Fruit fly (Drosophila melanogaster) whole organism, embryonic: ENCODE data around the gene Ice2.

ENCODE experiments used
- BtbVII ChIP-seq: fragments of 200-800 bp; sonication (Bioruptor generic); optimal IDR thresholded peaks from 3 replicates; lab custom pipeline; 2017; ENCODE audit warnings: missing biosample characterization, mild to moderate bottlenecking, missing genetic modification characterization
- Bteb2 ChIP-seq: fragments of 200-800 bp; sonication (Bioruptor generic); optimal IDR thresholded peaks from 2 replicates; lab custom pipeline; 2016; ENCODE audit warnings: missing biosample characterization, missing genetic modification characterization
- C15 ChIP-seq: fragments of 200-800 bp; sonication (Bioruptor generic); IDR thresholded peaks from 3 replicates; pipeline ENCODE4 v1.3.6; 2022; ENCODE audit warnings: missing biosample characterization, missing genetic modification characterization
- CG10209 ChIP-seq: fragments of 200-800 bp; sonication (Bioruptor generic); optimal IDR thresholded peaks from 3 replicates; lab custom pipeline; 2017; ENCODE audit warnings: missing biosample characterization, mild to moderate bottlenecking, missing genetic modification characterization, missing genetic modification reagents
- CG11085 ChIP-seq: fragments of 200-800 bp; sonication (Bioruptor generic); IDR thresholded peaks from 2 replicates; pipeline ENCODE4 v1.3.6; 2022; ENCODE audit warnings: missing biosample characterization, missing genetic modification characterization
- CG12236 ChIP-seq: fragments of 200-800 bp; sonication (Bioruptor generic); optimal IDR thresholded peaks from 2 replicates; lab custom pipeline; 2016; ENCODE audit warnings: missing biosample characterization, missing genetic modification characterization
- CG12659 ChIP-seq: fragments of 200-800 bp; sonication (Bioruptor generic); optimal IDR thresholded peaks from 3 replicates; lab custom pipeline; 2017; ENCODE audit warnings: mild to moderate bottlenecking, missing biosample characterization, missing genetic modification reagents, missing genetic modification characterization
- CG12744 ChIP-seq: fragments of 200-800 bp; sonication (Bioruptor generic); optimal IDR thresholded peaks from 2 replicates; lab custom pipeline; 2016; ENCODE audit warnings: missing biosample characterization, missing genetic modification characterization
- CG12942 ChIP-seq: fragments of 200-800 bp; sonication (Bioruptor generic); optimal IDR thresholded peaks from 3 replicates; lab custom pipeline; 2016; ENCODE audit warnings: missing biosample characterization, missing genetic modification characterization
- CG13775 ChIP-seq: fragments of 200-800 bp; sonication (Bioruptor generic); optimal IDR thresholded peaks from 3 replicates; lab custom pipeline; 2017; ENCODE audit warnings: missing biosample characterization, mild to moderate bottlenecking, missing genetic modification characterization
- CG17361 ChIP-seq: fragments of 200-800 bp; sonication (Bioruptor generic); IDR thresholded peaks from 3 replicates; pipeline ENCODE4 v1.3.6; 2022; ENCODE audit warnings: missing biosample characterization, missing genetic modification characterization
- CG31388 ChIP-seq: fragments of 200-800 bp; sonication (Bioruptor generic); optimal IDR thresholded peaks from 2 replicates; lab custom pipeline; 2016; ENCODE audit warnings: missing biosample characterization, missing genetic modification characterization
- CG4707 ChIP-seq: fragments of 200-800 bp; sonication (Bioruptor generic); optimal IDR thresholded peaks from 2 replicates; lab custom pipeline; 2018; ENCODE audit warnings: missing biosample characterization, mild to moderate bottlenecking, missing genetic modification characterization, moderate library complexity
- CG6791 ChIP-seq: fragments of 200-800 bp; sonication (Bioruptor generic); IDR thresholded peaks from 3 replicates; pipeline ENCODE4 v1.3.6; 2022; ENCODE audit warnings: missing biosample characterization, missing genetic modification characterization; ENCODE audit not compliant: partially characterized antibody
- CG7928 ChIP-seq: fragments of 200-800 bp; sonication (Bioruptor generic); optimal IDR thresholded peaks from 2 replicates; lab custom pipeline; 2017; ENCODE audit warnings: missing biosample characterization, mild to moderate bottlenecking, missing genetic modification characterization
- CG8089 ChIP-seq: fragments of 200-800 bp; sonication (Bioruptor generic); optimal IDR thresholded peaks from 3 replicates; lab custom pipeline; 2016; ENCODE audit warnings: missing biosample characterization, missing genetic modification characterization
- CG8924 ChIP-seq: fragments of 200-800 bp; optimal IDR thresholded peaks from 3 replicates; lab custom pipeline; 2019; ENCODE audit warnings: missing biosample characterization, mild to moderate bottlenecking, missing genetic modification characterization, moderate library complexity
- CG9797 ChIP-seq: fragments of 200-800 bp; sonication (Bioruptor generic); optimal IDR thresholded peaks from 3 replicates; lab custom pipeline; 2018; ENCODE audit warnings: missing biosample characterization, mild to moderate bottlenecking, missing genetic modification characterization
- CG9817 ChIP-seq: fragments of 200-800 bp; sonication (Bioruptor generic); optimal IDR thresholded peaks from 2 replicates; lab custom pipeline; 2018; ENCODE audit warnings: missing biosample characterization, mild to moderate bottlenecking, missing genetic modification characterization, moderate library complexity
- D19A ChIP-seq: fragments of 200-800 bp; optimal IDR thresholded peaks from 3 replicates; lab custom pipeline; 2019; ENCODE audit warnings: missing biosample characterization, mild to moderate bottlenecking, missing genetic modification characterization, moderate library complexity
- D19B ChIP-seq: fragments of 200-800 bp; sonication (Bioruptor generic); optimal IDR thresholded peaks from 2 replicates; lab custom pipeline; 2017; ENCODE audit warnings: missing biosample characterization, mild to moderate bottlenecking, missing genetic modification characterization
- Dip2 ChIP-seq: fragments of 200-800 bp; sonication (Bioruptor generic); IDR thresholded peaks from 2 replicates; pipeline ENCODE4 v1.3.6; 2022; ENCODE audit warnings: missing biosample characterization, missing genetic modification characterization
- Dref ChIP-seq: fragments of 200-800 bp; sonication (Bioruptor generic); IDR thresholded peaks from 2 replicates; pipeline ENCODE4 v1.3.6; 2022; ENCODE audit warnings: missing biosample characterization, missing genetic modification characterization
- E2f1 ChIP-seq: fragments of 200-800 bp; sonication (Bioruptor generic); IDR thresholded peaks from 2 replicates; pipeline ENCODE4 v1.3.6; 2022; ENCODE audit warnings: missing biosample characterization, missing genetic modification characterization
- ERR ChIP-seq: fragments of 200-800 bp; sonication (Bioruptor generic); optimal IDR thresholded peaks from 2 replicates; lab custom pipeline; 2016; ENCODE audit warnings: missing biosample characterization, missing genetic modification characterization
- Jarid2 ChIP-seq: fragments of 200-800 bp; sonication (Bioruptor generic); optimal IDR thresholded peaks from 3 replicates; lab custom pipeline; 2017; ENCODE audit warnings: mild to moderate bottlenecking, missing biosample characterization, missing genetic modification reagents, missing genetic modification characterization
- MBD-R2 ChIP-seq: fragments of 200-800 bp; sonication (Bioruptor generic); IDR thresholded peaks from 2 replicates; pipeline ENCODE4 v1.3.6; 2022; ENCODE audit warnings: missing biosample characterization, missing genetic modification characterization
- Pdp1 ChIP-seq, 2 experiments: fragments of 200-800 bp; sonication (Bioruptor generic); optimal IDR thresholded peaks; 3 replicates each; lab custom pipeline; 2016; ENCODE audit warnings: missing biosample characterization in 2 of 2, missing genetic modification characterization in 2 of 2, mild to moderate bottlenecking in 1 of 2, moderate library complexity in 1 of 2
- TFAM ChIP-seq: fragments of 200-800 bp; sonication (Bioruptor generic); optimal IDR thresholded peaks from 2 replicates; lab custom pipeline; 2017; ENCODE audit warnings: missing biosample characterization, missing genetic modification characterization, inconsistent platforms
- ab ChIP-seq: fragments of 200-800 bp; sonication (Bioruptor generic); optimal IDR thresholded peaks from 2 replicates; lab custom pipeline; 2016; ENCODE audit warnings: missing biosample characterization, missing genetic modification characterization
- ato ChIP-seq: fragments of 200-800 bp; sonication (Bioruptor generic); IDR thresholded peaks from 2 replicates; pipeline ENCODE4 v1.3.6; 2022; ENCODE audit warnings: missing biosample characterization, missing genetic modification characterization; ENCODE audit not compliant: partially characterized antibody
- bigmax ChIP-seq: fragments of 200-800 bp; sonication (Bioruptor generic); optimal IDR thresholded peaks from 2 replicates; lab custom pipeline; 2018; ENCODE audit warnings: missing biosample characterization, mild to moderate bottlenecking, missing genetic modification characterization
- bowl ChIP-seq: fragments of 200-800 bp; sonication (Bioruptor generic); IDR thresholded peaks from 2 replicates; pipeline ENCODE4 v1.3.6; 2022; ENCODE audit warnings: missing biosample characterization, missing genetic modification characterization
- br ChIP-seq: fragments of >200 bp; optimal IDR thresholded peaks from 2 replicates; lab custom pipeline; 2017
- dimm ChIP-seq: fragments of 200-800 bp; sonication (Bioruptor generic); IDR thresholded peaks from 2 replicates; pipeline ENCODE4 v1.3.6; 2022; ENCODE audit warnings: missing biosample characterization, missing genetic modification characterization
- fu2 ChIP-seq: fragments of 200-800 bp; sonication (Bioruptor generic); optimal IDR thresholded peaks from 2 replicates; lab custom pipeline; 2016; ENCODE audit warnings: missing biosample characterization, missing genetic modification characterization
- gem ChIP-seq: fragments of 200-800 bp; sonication (Bioruptor generic); optimal IDR thresholded peaks from 2 replicates; lab custom pipeline; 2019; ENCODE audit warnings: missing biosample characterization, mild to moderate bottlenecking, missing genetic modification characterization, moderate library complexity
- gsb-n ChIP-seq: fragments of 200-800 bp; sonication (Bioruptor generic); optimal IDR thresholded peaks from 3 replicates; lab custom pipeline; 2018; ENCODE audit warnings: missing biosample characterization, mild to moderate bottlenecking, missing genetic modification characterization
- ham ChIP-seq: fragments of 200-800 bp; sonication (Bioruptor generic); IDR thresholded peaks from 2 replicates; pipeline ENCODE4 v1.3.6; 2022; ENCODE audit warnings: missing biosample characterization, missing genetic modification characterization
- jing ChIP-seq: fragments of 200-800 bp; sonication (Bioruptor generic); optimal IDR thresholded peaks from 2 replicates; lab custom pipeline; 2018; ENCODE audit warnings: missing biosample characterization, mild to moderate bottlenecking, missing genetic modification characterization
- ken ChIP-seq: fragments of 200-800 bp; sonication (Bioruptor generic); IDR thresholded peaks from 3 replicates; pipeline ENCODE4 v1.3.6; 2022; ENCODE audit warnings: missing biosample characterization, missing genetic modification characterization
- kni ChIP-seq: fragments of 200-800 bp; sonication (Bioruptor generic); optimal IDR thresholded peaks from 3 replicates; lab custom pipeline; 2017; ENCODE audit warnings: mild to moderate bottlenecking, missing biosample characterization, missing genetic modification reagents, missing genetic modification characterization
- lilli ChIP-seq: fragments of 200-800 bp; sonication (Bioruptor generic); optimal IDR thresholded peaks from 3 replicates; lab custom pipeline; 2016; ENCODE audit warnings: missing biosample characterization, missing genetic modification characterization
- oc ChIP-seq: fragments of 200-800 bp; sonication (Bioruptor generic); optimal IDR thresholded peaks from 2 replicates; lab custom pipeline; 2018; ENCODE audit warnings: missing biosample characterization, mild to moderate bottlenecking, missing genetic modification characterization, moderate library complexity
- pum ChIP-seq: fragments of 200-800 bp; sonication (Bioruptor generic); optimal IDR thresholded peaks from 2 replicates; lab custom pipeline; 2016; ENCODE audit warnings: missing biosample characterization, missing genetic modification characterization
- sc ChIP-seq, 3 experiments: fragments of >200 bp in 2 of 3; fragments of 200-800 bp in 1 of 3; sonication (Bioruptor generic) in 1 of 3; optimal IDR thresholded peaks; 2 replicates in 2 of 3; 3 replicates in 1 of 3; lab custom pipeline; 2017; ENCODE audit warnings: mild to moderate bottlenecking in 1 of 3, missing biosample characterization in 1 of 3, missing genetic modification characterization in 1 of 3, missing genetic modification reagents in 1 of 3
- sens ChIP-seq: fragments of 200-800 bp; sonication (Bioruptor generic); peaks from one replicate; lab custom pipeline; 2016; ENCODE audit warnings: missing biosample characterization, missing genetic modification characterization
- sens-2 ChIP-seq: fragments of 200-800 bp; sonication (Bioruptor generic); IDR thresholded peaks from 2 replicates; pipeline ENCODE4 v1.3.6; 2022; ENCODE audit warnings: missing biosample characterization, missing genetic modification characterization
- sob ChIP-seq: fragments of 200-800 bp; sonication (Bioruptor generic); IDR thresholded peaks from 2 replicates; pipeline ENCODE4 v1.3.6; 2022; ENCODE audit warnings: missing biosample characterization, missing genetic modification characterization
- sr ChIP-seq: fragments of 200-800 bp; sonication (Bioruptor generic); IDR thresholded peaks from 3 replicates; pipeline ENCODE4 v1.3.6; 2022; ENCODE audit warnings: missing biosample characterization, missing genetic modification characterization
- tx ChIP-seq: fragments of 200-800 bp; sonication (Bioruptor generic); optimal IDR thresholded peaks from 2 replicates; lab custom pipeline; 2016; ENCODE audit warnings: missing biosample characterization, missing genetic modification characterization
- unc-4 ChIP-seq: fragments of 200-800 bp; sonication (Bioruptor generic); IDR thresholded peaks from 2 replicates; pipeline ENCODE4 v1.3.6; 2022; ENCODE audit warnings: missing biosample characterization, missing genetic modification characterization; ENCODE audit not compliant: partially characterized antibody

Gene Ice2

dm6 chr3R:21176663-21177145, 46.7 kb downstream of the Ice2 start (continued):
- TF ChIP-seq tx (GFP tag; lab: Kevin White, UChicago): no peak
- no peak for TF ChIP-seq bowl (GFP tag; lab: Robert Waterston, UW)
- 0 out of 3 replicates have a peak, but pooled peaks have one; percentile 18 for TF ChIP-seq CG17361 (GFP tag; lab: Robert Waterston, UW)
- TF ChIP-seq oc (tag; lab: Kevin White, UChicago): peak; percentile 23
- TF ChIP-seq CG8089 (GFP tag; lab: Kevin White, UChicago): no peak
- TF ChIP-seq TFAM (GFP tag; lab: Kevin White, UChicago): no peak
- no peak for TF ChIP-seq E2f1 (GFP tag; lab: Robert Waterston, UW)
- no peak for TF ChIP-seq CG8924 (tag; lab: Kevin White, UChicago)
- no peak for TF ChIP-seq CG12744 (GFP tag; lab: Kevin White, UChicago)
- no peak for TF ChIP-seq CG4707
- TF ChIP-seq CG7928 (GFP tag; lab: Kevin White, UChicago): no peak
- no peak for TF ChIP-seq sens-2
- TF ChIP-seq jing: no peak
- no peak for TF ChIP-seq MBD-R2
- no peak for TF ChIP-seq pum
- no peak for TF ChIP-seq Bteb2 (GFP tag; lab: Kevin White, UChicago)
- no peak for TF ChIP-seq Dref (GFP tag; lab: Robert Waterston, UW)
- TF ChIP-seq CG13775: no peak
- TF ChIP-seq CG10209 (GFP tag; lab: Kevin White, UChicago): peak; percentile 24
- TF ChIP-seq CG9797 (GFP tag; lab: Kevin White, UChicago): no peak
- no peak for TF ChIP-seq ham (GFP tag; lab: Robert Waterston, UW)
- TF ChIP-seq sens (GFP tag; lab: Kevin White, UChicago): peak; percentile 85
- peak; percentile 23 for TF ChIP-seq CG12659 (GFP tag; lab: Kevin White, UChicago)
- peak; percentile 69 for TF ChIP-seq D19B (GFP tag; lab: Kevin White, UChicago)
- TF ChIP-seq sob (GFP tag; lab: Robert Waterston, UW): no peak
- no peak for TF ChIP-seq sr (GFP tag; lab: Robert Waterston, UW)
- TF ChIP-seq unc-4 (GFP tag; lab: Robert Waterston, UW): no peak
- TF ChIP-seq CG6791: no peak
- no peak for TF ChIP-seq bigmax
- peak in 1 of 2 experiments; percentile 20 for TF ChIP-seq Pdp1 (GFP tag; optimal IDR thresholded peaks at IDR 0.05; lab: Kevin White, UChicago)
- TF ChIP-seq CG12942: no peak
- peak; percentile 21 for TF ChIP-seq D19A (tag; lab: Kevin White, UChicago)
- TF ChIP-seq CG31388 (GFP tag; lab: Kevin White, UChicago): no peak
- peak; percentile 66 for TF ChIP-seq BtbVII (GFP tag; lab: Kevin White, UChicago)
- TF ChIP-seq gsb-n: no peak
- no peak for TF ChIP-seq br
- TF ChIP-seq ato (GFP tag; lab: Robert Waterston, UW): no peak
- no peak for TF ChIP-seq CG12236 (GFP tag; lab: Kevin White, UChicago)
- no peak for TF ChIP-seq lilli (GFP tag; lab: Kevin White, UChicago)
- no peak for TF ChIP-seq ERR (GFP tag; lab: Kevin White, UChicago)
- TF ChIP-seq Jarid2 (GFP tag; lab: Kevin White, UChicago): no peak
- no peak for TF ChIP-seq Dip2 (GFP tag; lab: Robert Waterston, UW)
- no peak for TF ChIP-seq ab
- peak; percentile 55 for TF ChIP-seq kni (GFP tag; lab: Kevin White, UChicago)
- TF ChIP-seq C15 (GFP tag; lab: Robert Waterston, UW): no peak
- TF ChIP-seq CG9817: no peak
- peak; percentile 33 for TF ChIP-seq gem
- TF ChIP-seq sc (optimal IDR thresholded peaks at IDR 0.05; lab: Kevin White, UChicago): no peak
- TF ChIP-seq sc (GFP tag; optimal IDR thresholded peaks at IDR 0.05; lab: Kevin White, UChicago): no peak
- TF ChIP-seq ken (GFP tag; lab: Robert Waterston, UW): no peak
- TF ChIP-seq CG11085 (GFP tag; lab: Robert Waterston, UW): no peak
- no peak for TF ChIP-seq fu2
- TF ChIP-seq dimm (GFP tag; lab: Robert Waterston, UW): no peak
